Worm (Caenorhabditis elegans) whole organism, early embryonic: ENCODE measurements around the gene str-256.

ENCODE experiments used
- ama-1 ChIP-seq: fragments of 150-350 bp; optimal IDR thresholded peaks from 2 replicates; lab custom pipeline; 2014
- flt-1 ChIP-seq: fragments of 200-800 bp; sonication (Bioruptor generic); IDR thresholded peaks from 2 replicates; pipeline ENCODE4 v1.3.6; 2022; ENCODE audit warnings: missing genetic modification characterization, missing compliant biosample characterization

ce11 chrV:483289-483795, 17.8 kb downstream of the str-256 start, which contains the start of gene nhr-130:
- TF ChIP-seq ama-1, result no peak
- no peak for TF ChIP-seq flt-1 (GFP tag; lab: Robert Waterston, UW)
